Worm (Caenorhabditis elegans) whole organism, L1 larva: Measurements from ENCODE around the gene ZC513.14.

ENCODE experiments used
- C16A3.4 ChIP-seq: fragments of 150-350 bp; optimal IDR thresholded peaks from 2 replicates; lab custom pipeline; 2014; ENCODE audit warnings: missing biosample characterization, missing genetic modification characterization
- F16B12.6 ChIP-seq: fragments of 150-350 bp; optimal IDR thresholded peaks from 2 replicates; lab custom pipeline; 2014; ENCODE audit warnings: missing biosample characterization, missing genetic modification characterization
- alr-1 ChIP-seq: fragments of 200-800 bp; sonication (Bioruptor generic); optimal IDR thresholded peaks from 2 replicates; lab custom pipeline; 2018; ENCODE audit warnings: borderline replicate concordance, mild to moderate bottlenecking, missing genetic modification characterization, missing compliant biosample characterization
- ceh-63 ChIP-seq: fragments of 200-800 bp; sonication (Bioruptor generic); optimal IDR thresholded peaks from 2 replicates; lab custom pipeline; 2018; ENCODE audit warnings: mild to moderate bottlenecking, missing genetic modification characterization, missing compliant biosample characterization
- ceh-90 ChIP-seq: sonication (generic microtip); optimal IDR thresholded peaks from 2 replicates; lab custom pipeline; 2016; ENCODE audit warnings: missing genetic modification characterization, missing compliant biosample characterization
- efl-1 ChIP-seq, 4 experiments: fragments of 150-350 bp; optimal IDR thresholded peaks in 3 of 4; peaks in 1 of 4; 1 replicate in 1 of 4; 2 replicates in 3 of 4; lab custom pipeline; 2014; ENCODE audit warnings: missing biosample characterization in 2 of 4, missing genetic modification characterization in 2 of 4, missing genetic modification reagents in 2 of 4
- efl-3 ChIP-seq: fragments of 200-800 bp; sonication (Bioruptor generic); optimal IDR thresholded peaks from 2 replicates; lab custom pipeline; 2018; ENCODE audit warnings: mild to moderate bottlenecking, missing genetic modification characterization, missing compliant biosample characterization
- egl-27 ChIP-seq, 2 experiments: fragments of 150-350 bp in 1 of 2; sonication (generic microtip); optimal IDR thresholded peaks; 3 replicates each; lab custom pipeline; 2017 to 2018; ENCODE audit warnings: missing biosample characterization in 2 of 2, missing genetic modification characterization in 2 of 2, missing genetic modification reagents in 2 of 2
- elt-3 ChIP-seq, 6 experiments: fragments of 150-350 bp in 1 of 6; sonication (generic microtip); optimal IDR thresholded peaks; 2 replicates each; lab custom pipeline; 2017 to 2018; ENCODE audit warnings: missing biosample characterization in 6 of 6, missing genetic modification characterization in 6 of 6, inconsistent platforms in 1 of 6
- ets-5 ChIP-seq: fragments of 200-800 bp; sonication (Bioruptor generic); IDR thresholded peaks from 2 replicates; pipeline ENCODE4 v1.3.6; 2022; ENCODE audit warnings: missing genetic modification characterization, missing compliant biosample characterization
- fkh-10 ChIP-seq: sonication (generic microtip); optimal IDR thresholded peaks from 2 replicates; lab custom pipeline; 2017; ENCODE audit warnings: missing biosample characterization, missing genetic modification reagents, missing genetic modification characterization
- fkh-8 ChIP-seq: sonication (generic microtip); optimal IDR thresholded peaks from 2 replicates; lab custom pipeline; 2016; ENCODE audit warnings: mild to moderate bottlenecking, missing genetic modification characterization, missing compliant biosample characterization
- fos-1 ChIP-seq: fragments of 150-350 bp; optimal IDR thresholded peaks from 2 replicates; lab custom pipeline; 2014; ENCODE audit warnings: missing biosample characterization, missing genetic modification characterization
- hlh-17 ChIP-seq: fragments of 200-800 bp; sonication (Bioruptor generic); optimal IDR thresholded peaks from 2 replicates; lab custom pipeline; 2018; ENCODE audit warnings: missing genetic modification characterization, mild to moderate bottlenecking, missing compliant biosample characterization, moderate library complexity, borderline replicate concordance
- hlh-4 ChIP-seq: sonication (generic microtip); optimal IDR thresholded peaks from 2 replicates; lab custom pipeline; 2016; ENCODE audit warnings: mild to moderate bottlenecking, missing genetic modification characterization, missing compliant biosample characterization
- hpl-2 ChIP-seq: fragments of 150-350 bp; optimal IDR thresholded peaks from 2 replicates; lab custom pipeline; 2014; ENCODE audit warnings: missing biosample characterization, missing genetic modification reagents, missing genetic modification characterization
- irx-1 ChIP-seq: sonication (generic microtip); optimal IDR thresholded peaks from 2 replicates; lab custom pipeline; 2016; ENCODE audit warnings: missing genetic modification characterization, missing compliant biosample characterization
- lin-15B ChIP-seq: fragments of 150-350 bp; sonication (generic microtip); optimal IDR thresholded peaks from 3 replicates; lab custom pipeline; 2014; ENCODE audit warnings: missing biosample characterization, missing genetic modification characterization
- lin-35 ChIP-seq, 2 experiments: fragments of 150-350 bp; optimal IDR thresholded peaks; 2 replicates each; lab custom pipeline; 2014; ENCODE audit warnings: missing biosample characterization in 2 of 2, missing genetic modification characterization in 2 of 2, missing genetic modification reagents in 2 of 2
- lin-39 ChIP-seq: fragments of 150-350 bp; optimal IDR thresholded peaks from 2 replicates; lab custom pipeline; 2014; ENCODE audit warnings: missing biosample characterization, missing genetic modification reagents, missing genetic modification characterization
- mab-9 ChIP-seq: fragments of 200-800 bp; sonication (Bioruptor generic); IDR thresholded peaks from 2 replicates; pipeline ENCODE4 v1.3.6; 2022; ENCODE audit warnings: missing genetic modification reagents, missing genetic modification characterization, missing compliant biosample characterization
- mef-2 ChIP-seq: fragments of 150-350 bp; optimal IDR thresholded peaks from 2 replicates; lab custom pipeline; 2014; ENCODE audit warnings: missing biosample characterization, missing genetic modification characterization
- nhr-12 ChIP-seq: sonication (generic microtip); optimal IDR thresholded peaks from 2 replicates; lab custom pipeline; 2017; ENCODE audit warnings: missing biosample characterization, missing genetic modification characterization
- nhr-47 ChIP-seq: sonication (generic microtip); optimal IDR thresholded peaks from 2 replicates; lab custom pipeline; 2016; ENCODE audit warnings: mild to moderate bottlenecking, missing genetic modification characterization, moderate library complexity, missing compliant biosample characterization
- nhr-71 ChIP-seq: sonication (generic microtip); optimal IDR thresholded peaks from 2 replicates; lab custom pipeline; 2016; ENCODE audit warnings: mild to moderate bottlenecking, missing genetic modification characterization, moderate library complexity, missing compliant biosample characterization
- nhr-76 ChIP-seq: sonication (generic microtip); optimal IDR thresholded peaks from 2 replicates; lab custom pipeline; 2017; ENCODE audit warnings: missing biosample characterization, missing genetic modification characterization
- nhr-77 ChIP-seq: fragments of 150-350 bp; optimal IDR thresholded peaks from 2 replicates; lab custom pipeline; 2014; ENCODE audit warnings: missing biosample characterization, missing genetic modification characterization
- nhr-84 ChIP-seq: sonication (generic microtip); optimal IDR thresholded peaks from 2 replicates; lab custom pipeline; 2017; ENCODE audit warnings: missing biosample characterization, missing genetic modification characterization
- nhr-85 ChIP-seq: sonication (generic microtip); peaks from one replicate; lab custom pipeline; 2016; ENCODE audit warnings: missing genetic modification characterization, inconsistent platforms, missing compliant biosample characterization
- pag-3 ChIP-seq: sonication (generic microtip); optimal IDR thresholded peaks from 2 replicates; lab custom pipeline; 2017; ENCODE audit warnings: missing genetic modification characterization, mild to moderate bottlenecking, missing compliant biosample characterization, antibody characterized with exemption, borderline replicate concordance; ENCODE audit not compliant: insufficient read depth
- rnt-1 ChIP-seq: sonication (generic microtip); optimal IDR thresholded peaks from 2 replicates; lab custom pipeline; 2016; ENCODE audit warnings: mild to moderate bottlenecking, missing genetic modification characterization, moderate library complexity, missing compliant biosample characterization
- sup-37 ChIP-seq: fragments of 200-800 bp; sonication (Bioruptor generic); optimal IDR thresholded peaks from 2 replicates; lab custom pipeline; 2018; ENCODE audit warnings: mild to moderate bottlenecking, missing genetic modification characterization, missing compliant biosample characterization
- tbx-2 ChIP-seq: sonication (generic microtip); optimal IDR thresholded peaks from 2 replicates; lab custom pipeline; 2016; ENCODE audit warnings: missing genetic modification characterization, missing compliant biosample characterization
- tlp-1 ChIP-seq: fragments of 150-350 bp; optimal IDR thresholded peaks from 2 replicates; lab custom pipeline; 2014; ENCODE audit warnings: missing biosample characterization, missing genetic modification characterization
- vab-15 ChIP-seq: sonication (generic microtip); optimal IDR thresholded peaks from 2 replicates; lab custom pipeline; 2017; ENCODE audit warnings: missing genotype, mild to moderate bottlenecking, missing genetic modification characterization, missing compliant biosample characterization

ZC513.14 gene

ce11 chrV:8000929-8001513 lies 34.8 kb downstream of the ZC513.14 start, which contains the start of gene Y97E10AR.1 (continued):
- TF ChIP-seq efl-3 (GFP tag; lab: Kevin White, UChicago) (no peak), ceh-63 (GFP tag; lab: Kevin White, UChicago) (no peak), nhr-47 (peak; percentile 86), lin-15B (tag; lab: Kevin White, UChicago) (peak; percentile 13), lin-39 (tag; lab: Kevin White, UChicago) (peak; percentile 51), irx-1 (tag; lab: Kevin White, UChicago) (peak; percentile 77), elt-3 (tag; optimal IDR thresholded peaks at IDR 0.05; lab: Kevin White, UChicago) (peak in 1 of 6 experiments; percentile 7)

DNA sequence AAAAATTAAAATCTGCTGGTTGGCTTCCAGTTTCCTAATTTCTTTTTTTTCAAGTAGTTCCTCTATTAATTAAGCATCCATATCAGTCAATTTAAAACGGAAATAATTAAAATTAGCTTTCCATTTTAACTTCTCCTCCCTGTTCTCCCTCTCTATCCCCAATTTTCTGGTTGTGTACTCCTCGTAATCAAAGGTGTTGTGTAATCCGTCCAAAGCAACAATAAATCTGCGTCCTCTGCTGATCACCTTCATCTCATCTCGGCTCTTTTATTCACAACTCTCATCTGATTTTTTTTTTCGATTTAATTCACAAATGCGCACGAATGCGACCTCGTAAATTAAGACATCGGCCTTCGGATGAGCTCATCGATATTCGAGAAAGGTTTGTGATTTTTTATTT lies 40.0 kb downstream of the ZC513.14 start, which contains the start of gene Y97E10AR.2:
Y97E10AR.2 (plus strand) TSS at position 301 of the 400 bp plus-strand sequence.
- TF ChIP-seq hlh-4 (tag; lab: Kevin White, UChicago) (no peak), pag-3 (tag; lab: Kevin White, UChicago) (no peak), elt-3 (tag; optimal IDR thresholded peaks at IDR 0.05; lab: Kevin White, UChicago) (no peak)

DNA sequence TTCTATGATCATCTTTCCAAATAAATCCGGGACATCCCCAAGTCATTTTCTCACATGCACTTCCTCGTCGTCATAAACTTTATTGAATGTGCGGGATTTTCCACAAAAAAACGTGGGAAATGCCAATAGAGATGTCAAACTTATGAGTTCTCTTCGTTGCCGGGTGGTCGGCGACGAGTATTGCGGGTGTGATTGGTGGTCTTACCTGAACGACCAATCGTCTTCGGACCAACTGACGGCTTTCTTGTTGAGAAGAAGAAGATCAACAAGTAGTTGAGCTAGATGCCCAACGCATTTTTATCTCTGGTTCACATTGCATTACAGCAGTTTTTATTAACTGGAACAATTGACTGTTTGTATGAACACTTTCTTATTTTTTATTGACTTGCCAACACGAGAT lies 40.7 kb downstream of the ZC513.14 start:
- no peak for TF ChIP-seq tbx-2
- no peak for TF ChIP-seq mef-2 (tag; lab: Kevin White, UChicago)
- TF ChIP-seq fkh-10: no peak
- TF ChIP-seq fos-1 (tag; lab: Kevin White, UChicago): no peak
- no peak for TF ChIP-seq nhr-77 (tag; lab: Kevin White, UChicago)
- TF ChIP-seq nhr-85 (tag; lab: Kevin White, UChicago): no peak
- TF ChIP-seq elt-3 (tag; optimal IDR thresholded peaks at IDR 0.05; lab: Kevin White, UChicago): no peak
- no peak for TF ChIP-seq hpl-2 (GFP tag; lab: Kevin White, UChicago)
- TF ChIP-seq nhr-84 (tag; lab: Kevin White, UChicago): no peak
- TF ChIP-seq nhr-12: no peak
- no peak for TF ChIP-seq nhr-71 (tag; lab: Kevin White, UChicago)
- TF ChIP-seq mab-9 (GFP tag; lab: Robert Waterston, UW): no peak
- TF ChIP-seq alr-1 (tag; lab: Kevin White, UChicago): no peak
- no peak for TF ChIP-seq hlh-4 (tag; lab: Kevin White, UChicago)

DNA sequence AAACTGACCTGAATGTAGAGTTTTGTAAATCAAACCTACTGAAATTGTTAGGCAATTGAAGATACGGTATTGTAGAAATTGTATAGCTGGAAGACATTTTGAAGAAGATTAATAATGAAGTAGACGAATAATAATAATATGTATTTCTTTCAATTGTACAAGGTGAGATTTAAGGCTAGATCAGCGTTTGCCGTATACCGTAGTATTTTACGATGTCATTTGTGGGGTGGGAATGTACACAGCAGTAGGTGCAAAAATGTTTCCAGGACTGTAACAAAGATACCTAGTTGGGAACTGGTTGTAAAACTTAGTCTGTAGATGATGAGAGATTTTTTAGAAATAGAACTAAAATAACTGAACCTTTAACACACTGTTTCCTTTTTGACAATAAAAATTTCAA lies 41.3 kb downstream of the ZC513.14 start, which contains the start of gene ceh-76:
ceh-76 (minus strand) TSS at position 101 of the 400 bp plus-strand sequence.
- TF ChIP-seq C16A3.4 (tag; lab: Kevin White, UChicago) (no peak), hlh-17 (GFP tag; lab: Kevin White, UChicago) (no peak), ceh-90 (tag; lab: Kevin White, UChicago) (no peak), hlh-4 (tag; lab: Kevin White, UChicago) (no peak), egl-27 (tag; optimal IDR thresholded peaks at IDR 0.05; lab: Kevin White, UChicago) (no peak), nhr-76 (tag; lab: Kevin White, UChicago) (no peak), fkh-8 (no peak), tlp-1 (tag; lab: Kevin White, UChicago) (no peak), vab-15 (tag; lab: Kevin White, UChicago) (no peak), F16B12.6 (tag; lab: Kevin White, UChicago) (no peak), sup-37 (GFP tag; lab: Kevin White, UChicago) (no peak), nhr-47 (no peak), pag-3 (tag; lab: Kevin White, UChicago) (no peak), rnt-1 (tag; lab: Kevin White, UChicago) (no peak), lin-35 (GFP tag; optimal IDR thresholded peaks at IDR 0.05; lab: Kevin White, UChicago) (no peak), ets-5 (GFP tag; lab: Robert Waterston, UW) (no peak), efl-1 (optimal IDR thresholded peaks at IDR 0.05; lab: Kevin White, UChicago) (no peak), efl-1 (GFP tag; optimal IDR thresholded peaks at IDR 0.05 in 1 of 2; lab: Kevin White, UChicago) (no peak)
